Worm (Caenorhabditis elegans) whole organism, midembryonic: ENCODE data around the gene ttr-57.

ENCODE experiments used
- flt-1 ChIP-seq: fragments of 200-800 bp; sonication (Bioruptor generic); IDR thresholded peaks from 2 replicates; pipeline ENCODE4 v1.3.6; 2022; ENCODE audit warnings: missing genetic modification characterization, missing compliant biosample characterization
- tab-1 ChIP-seq: fragments of 200-800 bp; sonication (Bioruptor generic); IDR thresholded peaks from 2 replicates; pipeline ENCODE4 v1.3.6; 2022; ENCODE audit warnings: missing genetic modification characterization, missing compliant biosample characterization

DNA sequence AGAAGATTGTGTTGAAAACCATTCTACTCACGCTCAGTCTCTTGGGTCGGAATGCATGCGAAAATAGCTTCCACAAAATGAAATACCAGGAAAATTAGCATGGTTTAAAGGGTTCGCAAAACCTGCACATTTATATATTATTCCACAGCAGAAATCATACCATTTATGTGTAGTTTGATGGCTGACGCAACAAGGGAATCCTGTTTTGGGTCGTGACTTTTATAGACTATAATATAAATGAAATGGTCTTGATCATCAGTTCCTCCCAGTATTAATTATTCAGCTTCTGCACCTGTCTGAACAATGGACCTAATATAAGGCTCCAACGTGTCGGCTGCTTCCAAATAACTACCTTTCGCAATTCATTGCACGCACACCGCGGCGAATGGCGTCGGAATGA, 18.2 kb downstream of the ttr-57 start, which contains the start of gene F46B3.8:
- TF ChIP-seq flt-1 (GFP tag; lab: Robert Waterston, UW) (no peak), tab-1 (GFP tag; lab: Robert Waterston, UW) (no peak)
